7 fruit fly cellular contexts compared by ENCODE assay signal in genomic region chrX:4425016-4425415, dm6.
TF ChIP-seq lines count a peak whose summit lies in the region.

No protein-coding gene starts in this region.

- peak; percentile 18 to 36 for TF ChIP-seq CTCF in S2 (optimal IDR thresholded peaks at IDR 0.05; lab: Kevin White, UChicago)
- no peak for TF ChIP-seq CTCF in whole organism, embryonic (GFP tag; optimal IDR thresholded peaks at IDR 0.05; lab: Kevin White, UChicago)

TF ChIP-seq in whole organism, 6 proteins besides CTCF, POLR2A, EP300 and RAD21:
- TF ChIP-seq CG8478 (optimal IDR thresholded peaks at IDR 0.05; lab: Kevin White, UChicago), result peak; percentile 96
- no peak for TF ChIP-seq pan (optimal IDR thresholded peaks at IDR 0.05; lab: Kevin White, UChicago)

TF ChIP-seq in whole organism, adult, 20 proteins besides CTCF, POLR2A, EP300 and RAD21:
- no peak for TF ChIP-seq Crg-1 (GFP tag; optimal IDR thresholded peaks at IDR 0.05; lab: Kevin White, UChicago)
- TF ChIP-seq pad (GFP tag; optimal IDR thresholded peaks at IDR 0.05; lab: Kevin White, UChicago), result peak; percentile 90

TF ChIP-seq in whole organism, embryonic, 481 proteins besides CTCF, POLR2A, EP300 and RAD21 (continues in another document):
- TF ChIP-seq CG7963 (GFP tag; IDR thresholded peaks at IDR 0.05; lab: Robert Waterston, UW; ENCODE audit: partially characterized antibody) (no peak), Abd-B (GFP tag; optimal IDR thresholded peaks at IDR 0.05; lab: Kevin White, UChicago) (peak; percentile 12), fd102C (GFP tag; optimal IDR thresholded peaks at IDR 0.05; lab: Kevin White, UChicago) (no peak), CG2199 (GFP tag; IDR thresholded peaks at IDR 0.05; lab: Robert Waterston, UW) (0 out of 3 replicates have a peak, but pooled peaks have one; percentile 32), jing (GFP tag; optimal IDR thresholded peaks at IDR 0.05; lab: Kevin White, UChicago) (peak; percentile 25), HmgD (GFP tag; optimal IDR thresholded peaks at IDR 0.05; lab: Kevin White, UChicago) (peak; percentile 59), Eip74EF (GFP tag; optimal IDR thresholded peaks at IDR 0.05; lab: Kevin White, UChicago) (peak in 1 of 2 experiments; percentile 45), exex (tag; optimal IDR thresholded peaks at IDR 0.05; lab: Kevin White, UChicago) (no peak), sqz (GFP tag; optimal IDR thresholded peaks at IDR 0.05; lab: Kevin White, UChicago) (peak; percentile 34), unpg (GFP tag; optimal IDR thresholded peaks at IDR 0.05; lab: Kevin White, UChicago) (no peak), Ptx1 (GFP tag; IDR thresholded peaks at IDR 0.05; lab: Robert Waterston, UW) (0 out of 2 replicates have a peak, but pooled peaks have one; percentile 15), abd-A (tag; optimal IDR thresholded peaks at IDR 0.05; lab: Kevin White, UChicago) (peak; percentile 73), yki (optimal IDR thresholded peaks at IDR 0.05; lab: Kevin White, UChicago) (peak; percentile 50), oc (tag; optimal IDR thresholded peaks at IDR 0.05; lab: Kevin White, UChicago) (peak; percentile 67), cg (GFP tag; optimal IDR thresholded peaks at IDR 0.05; lab: Kevin White, UChicago) (peak; percentile 100), slbo (GFP tag; IDR thresholded peaks at IDR 0.05; lab: Robert Waterston, UW) (0 out of 2 replicates have a peak, but pooled peaks have one; percentile 13), phol (tag; optimal IDR thresholded peaks at IDR 0.05; lab: Kevin White, UChicago) (peak; percentile 87), CG1832 (GFP tag; optimal IDR thresholded peaks at IDR 0.05; lab: Kevin White, UChicago) (peak; percentile 93), sd (tag; optimal IDR thresholded peaks at IDR 0.05; lab: Kevin White, UChicago) (peak; percentile 18), vvl (GFP tag; IDR thresholded peaks at IDR 0.05; lab: Robert Waterston, UW) (peak; percentile 38; the same call in 1 of the 2 replicates)

TF ChIP-seq in whole organism, prepupa, 60 proteins besides CTCF, POLR2A, EP300 and RAD21:
- TF ChIP-seq fkh (GFP tag; optimal IDR thresholded peaks at IDR 0.05; lab: Kevin White, UChicago), result peak; percentile 87
- peak in 1 of 2 experiments; percentile 26 for TF ChIP-seq ss (GFP tag; optimal IDR thresholded peaks at IDR 0.05; lab: Kevin White, UChicago)
- peak; percentile 81 for TF ChIP-seq Sox14 (GFP tag; optimal IDR thresholded peaks at IDR 0.05; lab: Kevin White, UChicago)
- TF ChIP-seq CG11902 (GFP tag; optimal IDR thresholded peaks at IDR 0.05; lab: Kevin White, UChicago), result no peak
- TF ChIP-seq Eip78C (GFP tag; lab: Kevin White, UChicago), result peak; percentile 37
- TF ChIP-seq svp (GFP tag; lab: Kevin White, UChicago), result peak; percentile 2
- TF ChIP-seq dsx (GFP tag; optimal IDR thresholded peaks at IDR 0.05; lab: Kevin White, UChicago; ENCODE audit: poor library complexity, severe bottlenecking), result peak; percentile 33
- TF ChIP-seq Hr4 (GFP tag; optimal IDR thresholded peaks at IDR 0.05; lab: Kevin White, UChicago), result no peak
- peak; percentile 16 for TF ChIP-seq Ets96B (tag; optimal IDR thresholded peaks at IDR 0.05; lab: Kevin White, UChicago)
- TF ChIP-seq eg (GFP tag; IDR thresholded peaks at IDR 0.05; lab: Robert Waterston, UW), result 0 out of 3 replicates have a peak, but pooled peaks have one; percentile 40
- TF ChIP-seq OdsH (GFP tag; optimal IDR thresholded peaks at IDR 0.05; lab: Kevin White, UChicago), result no peak

TF ChIP-seq in whole organism, pupa, 21 proteins besides CTCF, POLR2A, EP300 and RAD21:
- TF ChIP-seq CG32121 (GFP tag; IDR thresholded peaks at IDR 0.05; lab: Robert Waterston, UW) (peak; percentile 44; the same call in 1 of the 2 replicates), Ets98B (GFP tag; IDR thresholded peaks at IDR 0.05; lab: Robert Waterston, UW) (no peak), CG4496 (GFP tag; IDR thresholded peaks at IDR 0.05; lab: Robert Waterston, UW) (peak; percentile 43; the same call in 1 of the 3 replicates), fd96Ca (GFP tag; IDR thresholded peaks at IDR 0.05; lab: Robert Waterston, UW) (peak; percentile 53; the same call in 1 of the 3 replicates), CG15710 (tag; optimal IDR thresholded peaks at IDR 0.05; lab: Kevin White, UChicago) (peak; percentile 4)

TF ChIP-seq in whole organism, wandering third instar larva, 38 proteins besides CTCF, POLR2A, EP300 and RAD21:
- no peak for TF ChIP-seq dmrt93B (GFP tag; optimal IDR thresholded peaks at IDR 0.05; lab: Kevin White, UChicago)
- TF ChIP-seq usp (GFP tag; optimal IDR thresholded peaks at IDR 0.05; lab: Kevin White, UChicago), result no peak
- peak; percentile 41 for TF ChIP-seq psq (GFP tag; optimal IDR thresholded peaks at IDR 0.05; lab: Kevin White, UChicago)
- TF ChIP-seq ey (GFP tag; optimal IDR thresholded peaks at IDR 0.05; lab: Kevin White, UChicago), result no peak
- TF ChIP-seq woc (GFP tag; optimal IDR thresholded peaks at IDR 0.05; lab: Kevin White, UChicago), result no peak
- TF ChIP-seq Dif (GFP tag; optimal IDR thresholded peaks at IDR 0.05; lab: Kevin White, UChicago; ENCODE audit: partially characterized antibody), result peak; percentile 30
- TF ChIP-seq Abd-B (GFP tag; optimal IDR thresholded peaks at IDR 0.05; lab: Kevin White, UChicago), result peak; percentile 37
- TF ChIP-seq Myc (optimal IDR thresholded peaks at IDR 0.05; lab: Kevin White, UChicago), result no peak
- TF ChIP-seq Sp1 (GFP tag; optimal IDR thresholded peaks at IDR 0.05; lab: Kevin White, UChicago), result no peak
- no peak for TF ChIP-seq Mio (GFP tag; optimal IDR thresholded peaks at IDR 0.05; lab: Kevin White, UChicago)
- no peak for TF ChIP-seq CG9705 (GFP tag; optimal IDR thresholded peaks at IDR 0.05; lab: Kevin White, UChicago)
- TF ChIP-seq fru (GFP tag; optimal IDR thresholded peaks at IDR 0.05; lab: Kevin White, UChicago), result no peak
- no peak for TF ChIP-seq Hnf4 (GFP tag; optimal IDR thresholded peaks at IDR 0.05; lab: Kevin White, UChicago)
- no peak for TF ChIP-seq brk (GFP tag; optimal IDR thresholded peaks at IDR 0.05; lab: Kevin White, UChicago)
- TF ChIP-seq foxo (GFP tag; optimal IDR thresholded peaks at IDR 0.05; lab: Kevin White, UChicago), result no peak
- no peak for TF ChIP-seq sv (GFP tag; optimal IDR thresholded peaks at IDR 0.05; lab: Kevin White, UChicago)
- no peak for TF ChIP-seq rgr (GFP tag; optimal IDR thresholded peaks at IDR 0.05; lab: Kevin White, UChicago)
- no peak for TF ChIP-seq dl (GFP tag; optimal IDR thresholded peaks at IDR 0.05; lab: Kevin White, UChicago; ENCODE audit: insufficient read depth in 1 of 2, partially characterized antibody in 2 of 2)
- no peak for TF ChIP-seq sage (GFP tag; optimal IDR thresholded peaks at IDR 0.05; lab: Kevin White, UChicago)
- peak; percentile 34 for TF ChIP-seq Hr78 (GFP tag; optimal IDR thresholded peaks at IDR 0.05; lab: Kevin White, UChicago)
- no peak for TF ChIP-seq Dfd (GFP tag; optimal IDR thresholded peaks at IDR 0.05; lab: Kevin White, UChicago)
- no peak for TF ChIP-seq br (GFP tag; optimal IDR thresholded peaks at IDR 0.05; lab: Kevin White, UChicago)
- no peak for TF ChIP-seq Jra (GFP tag; optimal IDR thresholded peaks at IDR 0.05; lab: Kevin White, UChicago)
- peak; percentile 74 for TF ChIP-seq Vsx2 (GFP tag; optimal IDR thresholded peaks at IDR 0.05; lab: Kevin White, UChicago; ENCODE audit: partially characterized antibody)
- TF ChIP-seq N (GFP tag; optimal IDR thresholded peaks at IDR 0.05; lab: Kevin White, UChicago), result peak; percentile 95
- no peak for TF ChIP-seq pan (optimal IDR thresholded peaks at IDR 0.05; lab: Kevin White, UChicago)
- TF ChIP-seq jim (GFP tag; optimal IDR thresholded peaks at IDR 0.05; lab: Kevin White, UChicago), result no peak
- no peak for TF ChIP-seq Rel (GFP tag; optimal IDR thresholded peaks at IDR 0.05; lab: Kevin White, UChicago)
- TF ChIP-seq Rel (tag; optimal IDR thresholded peaks at IDR 0.05; lab: Kevin White, UChicago), result no peak
- no peak for TF ChIP-seq CrebA (GFP tag; optimal IDR thresholded peaks at IDR 0.05; lab: Kevin White, UChicago; ENCODE audit: borderline replicate concordance)
